Worm (Caenorhabditis elegans): ENCODE data around the gene fbxa-2.

DNA sequence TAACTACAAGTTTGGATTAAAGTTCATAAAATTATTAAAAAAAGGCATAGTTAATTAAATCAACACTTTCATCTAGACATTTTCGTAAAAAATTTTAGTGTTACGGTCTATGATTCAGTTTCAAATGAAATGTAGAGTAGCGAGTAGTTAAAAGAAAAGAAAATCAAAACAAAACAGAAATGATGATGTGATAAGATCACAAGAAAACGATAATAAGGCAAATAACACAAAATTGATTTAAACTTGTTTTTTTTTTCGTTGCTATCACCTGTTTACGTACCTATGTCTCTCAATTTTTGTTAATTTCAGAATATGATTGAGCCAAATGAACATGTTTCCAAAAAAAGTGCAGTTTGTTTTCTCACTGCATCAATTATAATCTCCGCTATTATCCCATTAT lies 39.6 kb downstream of the fbxa-2 start, which contains the start of the genes F21H7.2 and F21H7.12:
- TF ChIP-seq lin-13 (GFP tag; optimal IDR thresholded peaks at IDR 0.05) (no peak), lin-11 (tag; optimal IDR thresholded peaks at IDR 0.05) (no peak), zag-1 (tag; optimal IDR thresholded peaks at IDR 0.05) (no peak), nhr-6 (tag; optimal IDR thresholded peaks at IDR 0.05) (no peak), ztf-4 (tag; optimal IDR thresholded peaks at IDR 0.05) (no peak), nhr-25 (tag; optimal IDR thresholded peaks at IDR 0.05) (no peak), ceh-16 (tag; optimal IDR thresholded peaks at IDR 0.05) (no peak), unc-62 (GFP tag; optimal IDR thresholded peaks at IDR 0.05) (no peak), aly-2 (tag; optimal IDR thresholded peaks at IDR 0.05) (no peak), blmp-1 (tag; optimal IDR thresholded peaks at IDR 0.05; ENCODE audit: insufficient read depth) (no peak)
